Fruit fly (Drosophila melanogaster): ENCODE measurements around the gene Pkc98E.

- TF ChIP-seq psq (optimal IDR thresholded peaks at IDR 0.05) (no peak), h (optimal IDR thresholded peaks at IDR 0.05) (no peak)
These were observed 16.8 kb downstream of the Pkc98E start, which contains the start of gene Sirt7 for dm6 chr3R:29055710-29056109.
